Worm (Caenorhabditis elegans) whole organism, L4 larva: ENCODE data around the gene C50B6.7.

Source experiments
- F49E8.2 ChIP-seq: sonication (generic microtip); optimal IDR thresholded peaks from 2 replicates; lab custom pipeline; 2016; ENCODE audit warnings: missing compliant biosample characterization, mild to moderate bottlenecking, missing genetic modification characterization, borderline replicate concordance
- ctbp-1 ChIP-seq: fragments of 200-800 bp; sonication (Bioruptor generic); IDR thresholded peaks from 2 replicates; pipeline ENCODE4 v1.3.6; 2022; ENCODE audit warnings: missing genetic modification reagents, missing genetic modification characterization, missing compliant biosample characterization
- dmd-9 ChIP-seq: fragments of 200-800 bp; sonication (Bioruptor generic); IDR thresholded peaks from 2 replicates; pipeline ENCODE4 v1.3.6; 2022; ENCODE audit warnings: missing genetic modification reagents, missing genetic modification characterization, missing compliant biosample characterization
- fos-1 ChIP-seq: fragments of 150-350 bp; optimal IDR thresholded peaks from 2 replicates; lab custom pipeline; 2014; ENCODE audit warnings: missing biosample characterization, missing genetic modification characterization
- mdl-1 ChIP-seq, 2 experiments: fragments of 150-350 bp in 1 of 2; sonication (generic microtip) in 1 of 2; optimal IDR thresholded peaks; 2 replicates each; lab custom pipeline; 2014 to 2017; ENCODE audit warnings: missing biosample characterization in 2 of 2, missing genetic modification characterization in 2 of 2
- nhr-76 ChIP-seq: fragments of 150-350 bp; optimal IDR thresholded peaks from 2 replicates; lab custom pipeline; 2014; ENCODE audit warnings: missing biosample characterization, missing genetic modification characterization
- skn-1 ChIP-seq: fragments of 150-350 bp; optimal IDR thresholded peaks from 2 replicates; lab custom pipeline; 2014; ENCODE audit warnings: missing biosample characterization, missing genetic modification characterization
- ztf-11 ChIP-seq: fragments of 150-350 bp; optimal IDR thresholded peaks from 2 replicates; lab custom pipeline; 2014; ENCODE audit warnings: missing biosample characterization, missing genetic modification characterization

ce11 chrV:13274615-13275014 lies 50.2 kb downstream of the C50B6.7 start:
- TF ChIP-seq dmd-9 (GFP tag; lab: Robert Waterston, UW) (no peak), fos-1 (tag; lab: Kevin White, UChicago) (no peak), skn-1 (no peak), mdl-1 (tag; optimal IDR thresholded peaks at IDR 0.05; lab: Kevin White, UChicago) (no peak), ctbp-1 (no peak), nhr-76 (tag; lab: Kevin White, UChicago) (no peak), ztf-11 (no peak), F49E8.2 (tag; lab: Kevin White, UChicago) (no peak)
